Fruit fly (Drosophila melanogaster) whole organism, embryonic: Measurements from ENCODE around the gene CG14352.

Source experiments
- Aef1 ChIP-seq: fragments of 200-800 bp; sonication (Bioruptor generic); IDR thresholded peaks from 3 replicates; pipeline ENCODE4 v1.3.6; 2022; ENCODE audit warnings: missing biosample characterization, missing genetic modification characterization
- Antp ChIP-seq: fragments of 200-800 bp; sonication (Bioruptor generic); optimal IDR thresholded peaks from 3 replicates; lab custom pipeline; 2016; ENCODE audit warnings: missing biosample characterization, missing genetic modification characterization
- Bgb ChIP-seq: fragments of 200-800 bp; sonication (Bioruptor generic); IDR thresholded peaks from 2 replicates; pipeline ENCODE4 v1.3.6; 2022; ENCODE audit warnings: missing biosample characterization, missing genetic modification characterization; ENCODE audit not compliant: partially characterized antibody
- C15 ChIP-seq: fragments of 200-800 bp; sonication (Bioruptor generic); IDR thresholded peaks from 3 replicates; pipeline ENCODE4 v1.3.6; 2022; ENCODE audit warnings: missing biosample characterization, missing genetic modification characterization
- CG1024 ChIP-seq: fragments of 200-800 bp; sonication (Bioruptor generic); IDR thresholded peaks from 2 replicates; pipeline ENCODE4 v1.3.6; 2022; ENCODE audit warnings: missing biosample characterization, missing genetic modification characterization
- CG10321 ChIP-seq: fragments of 200-800 bp; sonication (Bioruptor generic); IDR thresholded peaks from 2 replicates; pipeline ENCODE4 v1.3.6; 2022; ENCODE audit warnings: missing biosample characterization, missing genetic modification characterization
- CG10431 ChIP-seq: fragments of 200-800 bp; sonication (Bioruptor generic); optimal IDR thresholded peaks from 3 replicates; lab custom pipeline; 2018; ENCODE audit warnings: missing biosample characterization, mild to moderate bottlenecking, missing genetic modification characterization
- CG10654 ChIP-seq: fragments of 200-800 bp; sonication (Bioruptor generic); optimal IDR thresholded peaks from 2 replicates; lab custom pipeline; 2016; ENCODE audit warnings: missing biosample characterization, missing genetic modification characterization
- CG11560 ChIP-seq: fragments of 200-800 bp; sonication (Bioruptor generic); IDR thresholded peaks from 3 replicates; pipeline ENCODE4 v1.3.6; 2022; ENCODE audit warnings: missing biosample characterization, missing genetic modification characterization
- CG11696 ChIP-seq: fragments of 200-800 bp; sonication (Bioruptor generic); IDR thresholded peaks from 2 replicates; pipeline ENCODE4 v1.3.6; 2022; ENCODE audit warnings: missing biosample characterization, missing genetic modification characterization
- CG12391 ChIP-seq: fragments of 200-800 bp; sonication (Bioruptor generic); optimal IDR thresholded peaks from 3 replicates; lab custom pipeline; 2018; ENCODE audit warnings: missing biosample characterization, mild to moderate bottlenecking, missing genetic modification characterization, moderate library complexity
- CG12659 ChIP-seq: fragments of 200-800 bp; sonication (Bioruptor generic); optimal IDR thresholded peaks from 3 replicates; lab custom pipeline; 2017; ENCODE audit warnings: mild to moderate bottlenecking, missing biosample characterization, missing genetic modification reagents, missing genetic modification characterization
- CG13287 ChIP-seq: fragments of 200-800 bp; sonication (Bioruptor generic); IDR thresholded peaks from 2 replicates; pipeline ENCODE4 v1.3.6; 2022; ENCODE audit warnings: missing biosample characterization, missing genetic modification characterization; ENCODE audit not compliant: partially characterized antibody
- CG13424 ChIP-seq: fragments of 200-800 bp; sonication (Bioruptor generic); optimal IDR thresholded peaks from 2 replicates; lab custom pipeline; 2019; ENCODE audit warnings: missing biosample characterization, mild to moderate bottlenecking, missing genetic modification characterization, moderate library complexity
- CG14441 ChIP-seq: fragments of 200-800 bp; sonication (Bioruptor generic); IDR thresholded peaks from 2 replicates; pipeline ENCODE4 v1.3.6; 2022; ENCODE audit warnings: missing biosample characterization, missing genetic modification characterization
- CG17361 ChIP-seq: fragments of 200-800 bp; sonication (Bioruptor generic); IDR thresholded peaks from 3 replicates; pipeline ENCODE4 v1.3.6; 2022; ENCODE audit warnings: missing biosample characterization, missing genetic modification characterization
- CG2889 ChIP-seq: fragments of 200-800 bp; sonication (Bioruptor generic); IDR thresholded peaks from 3 replicates; pipeline ENCODE4 v1.3.6; 2022; ENCODE audit warnings: missing biosample characterization, missing genetic modification characterization
- CG31388 ChIP-seq: fragments of 200-800 bp; sonication (Bioruptor generic); optimal IDR thresholded peaks from 2 replicates; lab custom pipeline; 2016; ENCODE audit warnings: missing biosample characterization, missing genetic modification characterization
- CG3163 ChIP-seq: fragments of 200-800 bp; sonication (Bioruptor generic); optimal IDR thresholded peaks from 3 replicates; lab custom pipeline; 2016; ENCODE audit warnings: missing biosample characterization, missing genetic modification characterization
- CG33557 ChIP-seq: fragments of 200-800 bp; sonication (Bioruptor generic); optimal IDR thresholded peaks from 2 replicates; lab custom pipeline; 2019; ENCODE audit warnings: missing biosample characterization, mild to moderate bottlenecking, missing genetic modification characterization, moderate library complexity
- CG3847 ChIP-seq: fragments of 200-800 bp; sonication (Bioruptor generic); IDR thresholded peaks from 2 replicates; pipeline ENCODE4 v1.3.6; 2022; ENCODE audit warnings: missing biosample characterization, missing genetic modification characterization
- CG4360 ChIP-seq: fragments of 200-800 bp; sonication (Bioruptor generic); IDR thresholded peaks from 2 replicates; pipeline ENCODE4 v1.3.6; 2022; ENCODE audit warnings: missing biosample characterization, missing genetic modification characterization
- CG7928 ChIP-seq: fragments of 200-800 bp; sonication (Bioruptor generic); optimal IDR thresholded peaks from 2 replicates; lab custom pipeline; 2017; ENCODE audit warnings: missing biosample characterization, mild to moderate bottlenecking, missing genetic modification characterization
- CG7987 ChIP-seq: fragments of 200-800 bp; sonication (Bioruptor generic); optimal IDR thresholded peaks from 2 replicates; lab custom pipeline; 2018; ENCODE audit warnings: missing biosample characterization, mild to moderate bottlenecking, missing genetic modification characterization, moderate library complexity
- CG8089 ChIP-seq: fragments of 200-800 bp; sonication (Bioruptor generic); optimal IDR thresholded peaks from 3 replicates; lab custom pipeline; 2016; ENCODE audit warnings: missing biosample characterization, missing genetic modification characterization
- E2f2 ChIP-seq: fragments of 200-800 bp; sonication (Bioruptor generic); IDR thresholded peaks from 2 replicates; pipeline ENCODE4 v1.3.6; 2022; ENCODE audit warnings: missing biosample characterization, missing genetic modification characterization
- Eip74EF ChIP-seq, 2 experiments: fragments of 200-800 bp in 1 of 2; fragments of >200 bp in 1 of 2; sonication (Bioruptor generic) in 1 of 2; optimal IDR thresholded peaks; 2 replicates each; lab custom pipeline; 2017 to 2019; ENCODE audit warnings: missing biosample characterization in 2 of 2, missing genetic modification characterization in 2 of 2, mild to moderate bottlenecking in 1 of 2, moderate library complexity in 1 of 2
- HLH3B ChIP-seq: fragments of 200-800 bp; sonication (Bioruptor generic); IDR thresholded peaks from 2 replicates; pipeline ENCODE4 v1.3.6; 2022; ENCODE audit warnings: missing biosample characterization, missing genetic modification characterization
- Meics ChIP-seq: fragments of 200-800 bp; sonication (Bioruptor generic); optimal IDR thresholded peaks from 2 replicates; lab custom pipeline; 2017; ENCODE audit warnings: missing biosample characterization, mild to moderate bottlenecking, missing genetic modification characterization
- Ptx1 ChIP-seq: fragments of 200-800 bp; sonication (Bioruptor generic); IDR thresholded peaks from 2 replicates; pipeline ENCODE4 v1.3.6; 2022; ENCODE audit warnings: missing biosample characterization, missing genetic modification characterization
- Xrp1 ChIP-seq: fragments of 200-800 bp; sonication (Bioruptor generic); IDR thresholded peaks from 2 replicates; pipeline ENCODE4 v1.3.6; 2022; ENCODE audit warnings: missing biosample characterization, missing genetic modification characterization
- abd-A ChIP-seq: fragments of 200-800 bp; sonication (Bioruptor generic); optimal IDR thresholded peaks from 3 replicates; lab custom pipeline; 2019; ENCODE audit warnings: missing biosample characterization, mild to moderate bottlenecking, missing genetic modification characterization, moderate library complexity
- ase ChIP-seq: fragments of 200-800 bp; sonication (Bioruptor generic); IDR thresholded peaks from 3 replicates; pipeline ENCODE4 v1.3.6; 2022; ENCODE audit warnings: missing biosample characterization, missing genetic modification characterization
- bcd ChIP-seq: fragments of 200-800 bp; sonication (Bioruptor generic); optimal IDR thresholded peaks from 2 replicates; lab custom pipeline; 2017; ENCODE audit warnings: missing biosample characterization, mild to moderate bottlenecking, missing genetic modification characterization
- crol ChIP-seq: fragments of 200-800 bp; sonication (Bioruptor generic); IDR thresholded peaks from 2 replicates; pipeline ENCODE4 v1.3.6; 2022; ENCODE audit warnings: missing biosample characterization, missing genetic modification characterization
- dati ChIP-seq: fragments of 200-800 bp; sonication (Bioruptor generic); IDR thresholded peaks from 2 replicates; pipeline ENCODE4 v1.3.6; 2022; ENCODE audit warnings: missing biosample characterization, missing genetic modification characterization
- disco-r ChIP-seq: fragments of 200-800 bp; sonication (Bioruptor generic); optimal IDR thresholded peaks from 2 replicates; lab custom pipeline; 2016; ENCODE audit warnings: missing biosample characterization, missing genetic modification characterization
- mirr ChIP-seq: fragments of 200-800 bp; sonication (Bioruptor generic); optimal IDR thresholded peaks from 3 replicates; lab custom pipeline; 2018; ENCODE audit warnings: missing biosample characterization, mild to moderate bottlenecking, missing genetic modification characterization
- nau ChIP-seq: fragments of 200-800 bp; sonication (Bioruptor generic); optimal IDR thresholded peaks from 3 replicates; lab custom pipeline; 2017; ENCODE audit warnings: missing biosample characterization, mild to moderate bottlenecking, missing genetic modification characterization, missing genetic modification reagents
- onecut ChIP-seq: fragments of 200-800 bp; sonication (Bioruptor generic); IDR thresholded peaks from 2 replicates; pipeline ENCODE4 v1.3.6; 2022; ENCODE audit warnings: missing biosample characterization, missing genetic modification characterization
- p53 ChIP-seq: fragments of 200-800 bp; sonication (Bioruptor generic); optimal IDR thresholded peaks from 2 replicates; lab custom pipeline; 2016; ENCODE audit warnings: missing biosample characterization, missing genetic modification characterization
- pb ChIP-seq: fragments of 200-800 bp; sonication (Bioruptor generic); optimal IDR thresholded peaks from 3 replicates; lab custom pipeline; 2016; ENCODE audit warnings: missing biosample characterization, missing genetic modification characterization
- row ChIP-seq: fragments of 200-800 bp; sonication (Bioruptor generic); IDR thresholded peaks from 3 replicates; pipeline ENCODE4 v1.3.6; 2022; ENCODE audit warnings: missing biosample characterization, missing genetic modification characterization
- schlank ChIP-seq: fragments of 200-800 bp; sonication (Bioruptor generic); optimal IDR thresholded peaks from 2 replicates; lab custom pipeline; 2018; ENCODE audit warnings: missing biosample characterization, mild to moderate bottlenecking, missing genetic modification characterization
- sima ChIP-seq: fragments of 200-800 bp; sonication (Bioruptor generic); optimal IDR thresholded peaks from 2 replicates; lab custom pipeline; 2016; ENCODE audit warnings: missing biosample characterization, missing genetic modification characterization
- sr ChIP-seq: fragments of 200-800 bp; sonication (Bioruptor generic); IDR thresholded peaks from 3 replicates; pipeline ENCODE4 v1.3.6; 2022; ENCODE audit warnings: missing biosample characterization, missing genetic modification characterization
- stc ChIP-seq: fragments of 200-800 bp; sonication (Bioruptor generic); IDR thresholded peaks from 2 replicates; pipeline ENCODE4 v1.3.6; 2022; ENCODE audit warnings: missing biosample characterization, missing genetic modification characterization
- usp ChIP-seq: fragments of >200 bp; optimal IDR thresholded peaks from 2 replicates; lab custom pipeline; 2017; ENCODE audit warnings: missing biosample characterization, missing genetic modification characterization

Gene CG14352

DNA sequence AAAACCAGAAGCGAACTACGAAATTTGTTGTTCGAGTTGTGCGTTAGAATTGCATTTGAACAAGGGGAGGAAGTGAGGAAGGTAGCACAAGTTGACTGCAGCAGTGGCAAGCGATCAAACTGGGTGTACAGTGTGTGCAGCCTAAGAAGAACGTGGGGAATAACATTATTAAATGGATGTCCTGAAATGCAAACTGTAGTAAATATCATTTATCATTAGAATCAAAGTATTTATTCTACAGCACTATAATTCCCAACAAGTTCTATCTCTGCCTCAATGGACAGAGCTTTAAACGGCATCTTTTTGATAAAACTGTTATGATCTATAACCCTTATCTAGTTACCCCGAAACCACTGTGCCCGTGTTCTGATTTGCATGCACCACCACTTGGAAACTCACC, 35.3 kb downstream of the CG14352 start (continued):
- TF ChIP-seq CG8089 (GFP tag; lab: Kevin White, UChicago) (peak; percentile 24), Eip74EF (GFP tag; optimal IDR thresholded peaks at IDR 0.05; lab: Kevin White, UChicago) (peak in 1 of 2 experiments; percentile 33), dati (GFP tag; lab: Robert Waterston, UW) (no peak), row (GFP tag; lab: Robert Waterston, UW) (peak; percentile 53), CG12659 (GFP tag; lab: Kevin White, UChicago) (no peak), CG13424 (tag; lab: Kevin White, UChicago) (peak; percentile 33), nau (GFP tag; lab: Kevin White, UChicago) (peak; percentile 34)

DNA sequence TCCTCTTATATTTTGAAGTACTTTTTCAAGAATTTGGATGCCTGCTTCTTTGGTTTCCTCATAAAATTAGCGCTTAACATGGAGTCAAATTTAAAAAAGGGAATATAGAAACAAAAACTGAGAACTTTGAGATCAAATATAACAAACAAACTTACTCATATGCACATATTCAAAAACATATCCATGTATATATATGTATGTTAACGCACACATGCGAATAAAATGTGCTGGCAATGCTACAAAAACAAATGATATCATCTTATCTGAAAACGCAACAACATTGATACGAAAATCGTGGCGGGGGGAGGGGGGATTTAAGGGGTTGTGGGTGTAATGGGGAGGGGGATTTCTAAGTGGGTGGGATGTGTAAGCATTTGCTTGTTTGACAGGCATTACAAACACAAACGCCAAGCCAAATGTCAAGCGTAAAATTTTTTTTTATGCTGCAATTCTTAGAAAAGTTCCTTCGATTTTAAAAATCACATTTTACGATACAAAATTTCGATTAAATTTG, 36.9 kb downstream of the CG14352 start:
- peak; percentile 66 for TF ChIP-seq sr
- 0 out of 2 replicates have a peak, but pooled peaks have one; percentile 14 for TF ChIP-seq CG4360 (GFP tag; lab: Robert Waterston, UW)
- TF ChIP-seq CG14441 (GFP tag; lab: Robert Waterston, UW), result no peak
- TF ChIP-seq Bgb, result no peak
- TF ChIP-seq CG3847 (GFP tag; lab: Robert Waterston, UW), result no peak
- TF ChIP-seq crol, result peak; percentile 66
- TF ChIP-seq CG10431, result peak; percentile 93

DNA sequence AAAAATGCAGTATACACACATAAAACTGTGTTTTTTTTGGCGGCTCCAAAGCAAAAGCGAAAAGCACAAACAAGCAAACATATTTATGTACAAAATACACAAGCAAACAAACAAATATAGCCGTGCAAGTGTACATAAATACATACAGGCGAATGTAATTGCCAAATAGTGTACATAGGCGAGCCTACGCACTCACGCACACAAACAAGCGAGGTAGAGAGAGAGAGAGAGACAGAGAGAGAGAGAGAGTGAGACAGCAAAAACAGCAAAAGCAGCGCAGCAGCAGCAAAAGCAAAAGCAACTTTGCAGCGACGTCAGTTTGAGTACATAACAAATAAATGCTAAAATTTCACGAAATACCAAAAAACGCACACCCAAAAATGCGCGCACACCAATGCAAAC, 37.5 kb downstream of the CG14352 start:
- TF ChIP-seq CG3163 (GFP tag; lab: Kevin White, UChicago) (peak; percentile 53), CG10654 (peak; percentile 83), CG2889 (GFP tag; lab: Robert Waterston, UW) (no peak), Meics (peak; percentile 32), schlank (peak; percentile 67), E2f2 (GFP tag; lab: Robert Waterston, UW) (peak; percentile 15; the same call in 1 of the 2 replicates), p53 (peak; percentile 92), Aef1 (GFP tag; lab: Robert Waterston, UW) (peak; percentile 31; the same call in 2 of the 3 replicates), CG10321 (GFP tag; lab: Robert Waterston, UW) (peak; percentile 64), CG17361 (GFP tag; lab: Robert Waterston, UW) (no peak), CG11560 (tag; lab: Robert Waterston, UW) (no peak), Antp (GFP tag; lab: Kevin White, UChicago) (peak; percentile 71), Xrp1 (peak; percentile 82), CG7928 (GFP tag; lab: Kevin White, UChicago) (peak; percentile 34), CG13287 (GFP tag; lab: Robert Waterston, UW) (0 out of 2 replicates have a peak, but pooled peaks have one; percentile 24), ase (GFP tag; lab: Robert Waterston, UW) (peak; percentile 70; the same call in 2 of the 3 replicates), CG31388 (GFP tag; lab: Kevin White, UChicago) (peak; percentile 14), usp (GFP tag; lab: Kevin White, UChicago) (no peak), onecut (GFP tag; lab: Robert Waterston, UW) (peak; percentile 77), disco-r (GFP tag; lab: Kevin White, UChicago) (peak; percentile 79), mirr (GFP tag; lab: Kevin White, UChicago) (peak; percentile 89), CG1024 (GFP tag; lab: Robert Waterston, UW) (peak; percentile 78; the same call in 1 of the 2 replicates), abd-A (peak; percentile 77), Ptx1 (GFP tag; lab: Robert Waterston, UW) (no peak; the same call in 1 of the 2 replicates), stc (peak; percentile 86), CG7987 (GFP tag; lab: Kevin White, UChicago) (peak; percentile 97), CG11696 (GFP tag; lab: Robert Waterston, UW) (peak; percentile 81), sima (GFP tag; lab: Kevin White, UChicago) (peak; percentile 86), sr (peak; percentile 94), CG33557 (GFP tag; lab: Kevin White, UChicago) (peak; percentile 57), pb (peak; percentile 76), C15 (GFP tag; lab: Robert Waterston, UW) (no peak), CG12391 (tag; lab: Kevin White, UChicago) (peak; percentile 22), HLH3B (peak; percentile 80), bcd (GFP tag; lab: Kevin White, UChicago) (peak; percentile 81)
